Worm (Caenorhabditis elegans): ENCODE data around the gene snpc-1.1.

DNA sequence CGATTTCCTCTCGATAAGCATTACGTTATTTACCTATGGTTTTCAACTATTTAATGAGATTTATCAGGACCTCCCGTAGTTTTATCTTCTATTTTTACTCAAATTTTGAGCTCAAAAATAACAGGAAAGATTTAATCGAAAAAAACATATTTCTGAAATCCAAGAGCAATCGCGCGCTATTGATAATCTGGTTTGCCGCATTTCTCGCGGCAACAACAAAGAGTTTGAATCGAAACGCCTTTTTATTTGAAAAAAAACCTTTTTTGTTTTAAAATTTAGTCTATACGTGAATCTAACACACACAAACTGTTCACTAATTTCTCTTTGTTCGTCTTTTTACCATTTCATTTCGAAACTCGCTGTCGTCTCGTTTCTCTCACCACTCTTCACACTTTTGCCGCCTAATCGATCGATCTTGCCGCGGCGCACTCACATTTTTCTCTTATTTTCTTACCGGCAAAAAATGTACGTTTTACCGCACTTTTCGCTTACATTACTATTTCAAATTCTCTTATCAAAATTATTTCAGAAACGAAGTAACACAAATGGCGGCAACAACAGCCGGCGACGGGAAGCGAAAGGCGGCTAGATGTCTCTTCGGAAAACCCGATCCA is 35.2 kb upstream of the snpc-1.1 start, which contains the start of gene cki-2:
- TF ChIP-seq tra-4 (tag; optimal IDR thresholded peaks at IDR 0.05) (no peak), F13C5.2 (tag; optimal IDR thresholded peaks at IDR 0.05) (no peak), flt-1 (GFP tag; IDR thresholded peaks at IDR 0.05) (no peak), aly-1 (tag; optimal IDR thresholded peaks at IDR 0.05) (no peak), ama-1 (optimal IDR thresholded peaks at IDR 0.05) (no peak), B0310.2 (tag; optimal IDR thresholded peaks at IDR 0.05) (no peak)
